Fruit fly (Drosophila melanogaster) whole organism, embryonic: ENCODE data around the gene Ankle2.

Experiments
- CG11398 ChIP-seq: fragments of 200-800 bp; sonication (Bioruptor generic); optimal IDR thresholded peaks from 2 replicates; lab custom pipeline; 2016; ENCODE audit warnings: missing biosample characterization, missing genetic modification characterization
- CG11560 ChIP-seq: fragments of 200-800 bp; sonication (Bioruptor generic); IDR thresholded peaks from 3 replicates; pipeline ENCODE4 v1.3.6; 2022; ENCODE audit warnings: missing biosample characterization, missing genetic modification characterization
- CG12942 ChIP-seq: fragments of 200-800 bp; sonication (Bioruptor generic); optimal IDR thresholded peaks from 3 replicates; lab custom pipeline; 2016; ENCODE audit warnings: missing biosample characterization, missing genetic modification characterization
- CG13775 ChIP-seq: fragments of 200-800 bp; sonication (Bioruptor generic); optimal IDR thresholded peaks from 3 replicates; lab custom pipeline; 2017; ENCODE audit warnings: missing biosample characterization, mild to moderate bottlenecking, missing genetic modification characterization
- CG32532 ChIP-seq: fragments of 200-800 bp; sonication (Bioruptor generic); IDR thresholded peaks from 2 replicates; pipeline ENCODE4 v1.3.6; 2022; ENCODE audit warnings: missing biosample characterization, missing genetic modification characterization
- CG3847 ChIP-seq: fragments of 200-800 bp; sonication (Bioruptor generic); IDR thresholded peaks from 2 replicates; pipeline ENCODE4 v1.3.6; 2022; ENCODE audit warnings: missing biosample characterization, missing genetic modification characterization
- CG4328 ChIP-seq: fragments of 200-800 bp; sonication (Bioruptor generic); optimal IDR thresholded peaks from 3 replicates; lab custom pipeline; 2017; ENCODE audit warnings: missing biosample characterization, missing genetic modification reagents, missing genetic modification characterization
- CG4424 ChIP-seq: fragments of 200-800 bp; sonication (Bioruptor generic); optimal IDR thresholded peaks from 3 replicates; lab custom pipeline; 2016; ENCODE audit warnings: missing biosample characterization, missing genetic modification characterization
- CG9797 ChIP-seq: fragments of 200-800 bp; sonication (Bioruptor generic); optimal IDR thresholded peaks from 3 replicates; lab custom pipeline; 2018; ENCODE audit warnings: missing biosample characterization, mild to moderate bottlenecking, missing genetic modification characterization
- D19A ChIP-seq: fragments of 200-800 bp; optimal IDR thresholded peaks from 3 replicates; lab custom pipeline; 2019; ENCODE audit warnings: missing biosample characterization, mild to moderate bottlenecking, missing genetic modification characterization, moderate library complexity
- Drgx ChIP-seq: fragments of 200-800 bp; sonication (Bioruptor generic); IDR thresholded peaks from 2 replicates; pipeline ENCODE4 v1.3.6; 2022; ENCODE audit warnings: missing biosample characterization, missing genetic modification characterization
- Ets65A ChIP-seq: fragments of 200-800 bp; sonication (Bioruptor generic); peaks from one replicate; lab custom pipeline; 2016; ENCODE audit warnings: missing biosample characterization, missing genetic modification characterization
- H2.0 ChIP-seq: fragments of 200-800 bp; sonication (Bioruptor generic); IDR thresholded peaks from 2 replicates; pipeline ENCODE4 v1.3.6; 2022; ENCODE audit warnings: missing biosample characterization, missing genetic modification characterization
- HLH4C ChIP-seq: fragments of 200-800 bp; sonication (Bioruptor generic); IDR thresholded peaks from 3 replicates; pipeline ENCODE4 v1.3.6; 2022; ENCODE audit warnings: missing biosample characterization, missing genetic modification characterization; ENCODE audit not compliant: partially characterized antibody
- Hr78 ChIP-seq, 2 experiments: fragments of 200-800 bp in 1 of 2; fragments of >200 bp in 1 of 2; sonication (Bioruptor generic) in 1 of 2; optimal IDR thresholded peaks; 2 replicates each; lab custom pipeline; 2017 to 2019; ENCODE audit warnings: missing biosample characterization in 2 of 2, missing genetic modification characterization in 2 of 2, mild to moderate bottlenecking in 1 of 2, moderate library complexity in 1 of 2
- Med ChIP-seq: fragments of 200-800 bp; sonication (Bioruptor generic); peaks from one replicate; lab custom pipeline; 2016; ENCODE audit warnings: missing biosample characterization, missing genetic modification characterization, mild to moderate bottlenecking, inconsistent platforms, moderate library complexity
- Sry-δ ChIP-seq: fragments of 200-800 bp; sonication (Bioruptor generic); optimal IDR thresholded peaks from 2 replicates; lab custom pipeline; 2016; ENCODE audit warnings: missing biosample characterization, missing genetic modification characterization
- Vsx1 ChIP-seq: fragments of 200-800 bp; sonication (Bioruptor generic); optimal IDR thresholded peaks from 2 replicates; lab custom pipeline; 2017; ENCODE audit warnings: missing biosample characterization, mild to moderate bottlenecking, missing genetic modification characterization, missing genetic modification reagents
- ase ChIP-seq: fragments of 200-800 bp; sonication (Bioruptor generic); IDR thresholded peaks from 3 replicates; pipeline ENCODE4 v1.3.6; 2022; ENCODE audit warnings: missing biosample characterization, missing genetic modification characterization
- bsh ChIP-seq, 2 experiments: fragments of 200-800 bp; sonication (Bioruptor generic); optimal IDR thresholded peaks; 2 replicates each; lab custom pipeline; 2017 to 2018; ENCODE audit warnings: mild to moderate bottlenecking in 2 of 2, missing biosample characterization in 2 of 2, missing genetic modification characterization in 2 of 2, moderate library complexity in 1 of 2
- dati ChIP-seq: fragments of 200-800 bp; sonication (Bioruptor generic); IDR thresholded peaks from 2 replicates; pipeline ENCODE4 v1.3.6; 2022; ENCODE audit warnings: missing biosample characterization, missing genetic modification characterization
- gcm ChIP-seq: fragments of 200-800 bp; sonication (Bioruptor generic); optimal IDR thresholded peaks from 2 replicates; lab custom pipeline; 2019; ENCODE audit warnings: missing biosample characterization, mild to moderate bottlenecking, missing genetic modification characterization, moderate library complexity
- grn ChIP-seq: fragments of 200-800 bp; sonication (Bioruptor generic); optimal IDR thresholded peaks from 3 replicates; lab custom pipeline; 2017; ENCODE audit warnings: missing biosample characterization, missing genetic modification characterization
- mam ChIP-seq: fragments of 200-800 bp; sonication (Bioruptor generic); optimal IDR thresholded peaks from 3 replicates; lab custom pipeline; 2016; ENCODE audit warnings: missing biosample characterization, missing genetic modification characterization
- nom ChIP-seq: fragments of 200-800 bp; sonication (Bioruptor generic); optimal IDR thresholded peaks from 2 replicates; lab custom pipeline; 2017; ENCODE audit warnings: missing biosample characterization, missing genetic modification characterization, mild to moderate bottlenecking, moderate library complexity, missing genetic modification reagents
- onecut ChIP-seq: fragments of 200-800 bp; sonication (Bioruptor generic); IDR thresholded peaks from 2 replicates; pipeline ENCODE4 v1.3.6; 2022; ENCODE audit warnings: missing biosample characterization, missing genetic modification characterization
- pho ChIP-seq: fragments of 200-800 bp; sonication (Bioruptor generic); optimal IDR thresholded peaks from 2 replicates; lab custom pipeline; 2016; ENCODE audit warnings: missing biosample characterization, missing genetic modification characterization
- row ChIP-seq: fragments of 200-800 bp; sonication (Bioruptor generic); IDR thresholded peaks from 3 replicates; pipeline ENCODE4 v1.3.6; 2022; ENCODE audit warnings: missing biosample characterization, missing genetic modification characterization
- sens ChIP-seq: fragments of 200-800 bp; sonication (Bioruptor generic); peaks from one replicate; lab custom pipeline; 2016; ENCODE audit warnings: missing biosample characterization, missing genetic modification characterization
- trem ChIP-seq: fragments of 200-800 bp; optimal IDR thresholded peaks from 3 replicates; lab custom pipeline; 2019; ENCODE audit warnings: missing biosample characterization, mild to moderate bottlenecking, missing genetic modification characterization, moderate library complexity
- unc-4 ChIP-seq: fragments of 200-800 bp; sonication (Bioruptor generic); IDR thresholded peaks from 2 replicates; pipeline ENCODE4 v1.3.6; 2022; ENCODE audit warnings: missing biosample characterization, missing genetic modification characterization; ENCODE audit not compliant: partially characterized antibody
- vnd ChIP-seq: fragments of 200-800 bp; sonication (Bioruptor generic); IDR thresholded peaks from 3 replicates; pipeline ENCODE4 v1.3.6; 2022; ENCODE audit warnings: missing biosample characterization, missing genetic modification characterization; ENCODE audit not compliant: partially characterized antibody
- wek ChIP-seq: fragments of 200-800 bp; sonication (Bioruptor generic); optimal IDR thresholded peaks from 3 replicates; lab custom pipeline; 2018; ENCODE audit warnings: missing biosample characterization, mild to moderate bottlenecking, missing genetic modification characterization, moderate library complexity
- z ChIP-seq: fragments of 200-800 bp; sonication (Bioruptor generic); IDR thresholded peaks from 3 replicates; pipeline ENCODE4 v1.3.6; 2022; ENCODE audit warnings: missing biosample characterization, missing genetic modification characterization

The Ankle2 gene

dm6 chrX:17576606-17577005 lies 2.4 kb downstream of the Ankle2 start (continued):
- TF ChIP-seq z (GFP tag; lab: Robert Waterston, UW), result no peak
- TF ChIP-seq grn, result peak; percentile 28
- no peak for TF ChIP-seq CG13775 (GFP tag; lab: Kevin White, UChicago)
- TF ChIP-seq pho, result no peak
- no peak for TF ChIP-seq ase (GFP tag; lab: Robert Waterston, UW)
- TF ChIP-seq Vsx1 (GFP tag; lab: Kevin White, UChicago), result no peak
- no peak for TF ChIP-seq CG11560
- TF ChIP-seq CG11398 (GFP tag; lab: Kevin White, UChicago), result no peak
- no peak for TF ChIP-seq CG3847

- TF ChIP-seq Med (GFP tag; lab: Kevin White, UChicago) (peak; percentile 62), CG32532 (0 out of 2 replicates have a peak, but pooled peaks have one; percentile 11), dati (GFP tag; lab: Robert Waterston, UW) (no peak), H2.0 (GFP tag; lab: Robert Waterston, UW) (no peak), wek (GFP tag; lab: Kevin White, UChicago) (no peak)
These were observed 3.2 kb downstream of the Ankle2 start for dm6 chrX:17575846-17576245.

- TF ChIP-seq Drgx (GFP tag; lab: Robert Waterston, UW) (0 out of 2 replicates have a peak, but pooled peaks have one; percentile 11), bsh (GFP tag; optimal IDR thresholded peaks at IDR 0.05; lab: Kevin White, UChicago) (peak in 1 of 2 experiments; percentile 8), HLH4C (GFP tag; lab: Robert Waterston, UW) (peak; percentile 48; the same call in 1 of the 3 replicates), nom (GFP tag; lab: Kevin White, UChicago) (peak; percentile 21), sens (GFP tag; lab: Kevin White, UChicago) (peak; percentile 40), Med (GFP tag; lab: Kevin White, UChicago) (peak; percentile 55), row (GFP tag; lab: Robert Waterston, UW) (0 out of 3 replicates have a peak, but pooled peaks have one; percentile 16), vnd (GFP tag; lab: Robert Waterston, UW) (0 out of 3 replicates have a peak, but pooled peaks have one; percentile 21), CG12942 (no peak), Ets65A (peak; percentile 7), CG9797 (GFP tag; lab: Kevin White, UChicago) (no peak)
These were observed 8.0 kb downstream of the Ankle2 start for dm6 chrX:17570912-17571609.

dm6 chrX:17569128-17569527 lies 9.9 kb downstream of the Ankle2 start, which contains the start of gene ppk23:
Gene ppk23 (minus strand): TSS chrX:17569228.
- TF ChIP-seq mam (GFP tag; lab: Kevin White, UChicago), result no peak
- no peak for TF ChIP-seq trem
- no peak for TF ChIP-seq Drgx (GFP tag; lab: Robert Waterston, UW)
- no peak for TF ChIP-seq D19A (tag; lab: Kevin White, UChicago)
- no peak for TF ChIP-seq gcm (GFP tag; lab: Kevin White, UChicago)
- TF ChIP-seq Hr78 (GFP tag; optimal IDR thresholded peaks at IDR 0.05; lab: Kevin White, UChicago), result no peak
- TF ChIP-seq CG4328 (GFP tag; lab: Kevin White, UChicago), result no peak
- TF ChIP-seq Sry-δ (GFP tag; lab: Kevin White, UChicago), result no peak
- TF ChIP-seq unc-4 (GFP tag; lab: Robert Waterston, UW), result no peak
- no peak for TF ChIP-seq HLH4C (GFP tag; lab: Robert Waterston, UW)
- no peak for TF ChIP-seq CG4424 (GFP tag; lab: Kevin White, UChicago)
- TF ChIP-seq onecut, result no peak
- TF ChIP-seq H2.0 (GFP tag; lab: Robert Waterston, UW), result no peak
